Worm (Caenorhabditis elegans) whole organism, late embryonic: ENCODE data around the gene fbxa-100.

Source experiments
- che-1 ChIP-seq: sonication (generic microtip); optimal IDR thresholded peaks from 2 replicates; lab custom pipeline; 2016; ENCODE audit warnings: mild to moderate bottlenecking, missing genetic modification characterization, missing compliant biosample characterization
- elt-4 ChIP-seq: sonication (generic microtip); optimal IDR thresholded peaks from 2 replicates; lab custom pipeline; 2016; ENCODE audit warnings: missing genetic modification characterization, missing compliant biosample characterization
- nfya-1 ChIP-seq: sonication (generic microtip); optimal IDR thresholded peaks from 2 replicates; lab custom pipeline; 2017; ENCODE audit warnings: missing genetic modification characterization, mild to moderate bottlenecking, missing compliant biosample characterization, antibody characterized with exemption, moderate library complexity
- pha-4 ChIP-seq: fragments of 150-350 bp; optimal IDR thresholded peaks from 2 replicates; lab custom pipeline; 2018; ENCODE audit warnings: missing biosample characterization, missing genetic modification reagents, missing genetic modification characterization
- rnt-1 ChIP-seq: sonication (generic microtip); optimal IDR thresholded peaks from 2 replicates; lab custom pipeline; 2016; ENCODE audit warnings: missing genetic modification characterization, missing compliant biosample characterization

- TF ChIP-seq elt-4 (tag; lab: Kevin White, UChicago) (no peak), che-1 (tag; lab: Kevin White, UChicago) (no peak), nfya-1 (no peak), rnt-1 (tag; lab: Kevin White, UChicago) (no peak), pha-4 (tag; lab: Kevin White, UChicago) (no peak)
Measured at ce11 chrV:16100103-16100730, 38.3 kb upstream of the fbxa-100 start, which contains the start of gene cth-1.
